Fruit fly (Drosophila melanogaster) whole organism, embryonic: ENCODE results near the gene CG6465.

Experiments
- Awh ChIP-seq: fragments of 200-800 bp; sonication (Bioruptor generic); IDR thresholded peaks from 2 replicates; pipeline ENCODE4, ENCODE4 v1.3.6; 2022; ENCODE audit warnings: missing biosample characterization, missing genetic modification characterization
- B-H2 ChIP-seq: fragments of 200-800 bp; sonication (Bioruptor generic); optimal IDR thresholded peaks from 2 replicates; lab custom pipeline; 2018; ENCODE audit warnings: missing biosample characterization, mild to moderate bottlenecking, missing genetic modification characterization
- Bdp1 ChIP-seq: fragments of 200-800 bp; sonication (Bioruptor generic); optimal IDR thresholded peaks from 3 replicates; lab custom pipeline; 2016; ENCODE audit warnings: missing biosample characterization, missing genetic modification characterization
- Bteb2 ChIP-seq: fragments of 200-800 bp; sonication (Bioruptor generic); optimal IDR thresholded peaks from 2 replicates; lab custom pipeline; 2016; ENCODE audit warnings: missing biosample characterization, missing genetic modification characterization
- CG10654 ChIP-seq: fragments of 200-800 bp; sonication (Bioruptor generic); optimal IDR thresholded peaks from 2 replicates; lab custom pipeline; 2016; ENCODE audit warnings: missing biosample characterization, missing genetic modification characterization
- CG14667 ChIP-seq: fragments of 200-800 bp; sonication (Bioruptor generic); IDR thresholded peaks from 2 replicates; pipeline ENCODE4 v1.3.6; 2022; ENCODE audit warnings: missing biosample characterization, missing genetic modification characterization
- CG1602 ChIP-seq: fragments of 200-800 bp; sonication (Bioruptor generic); optimal IDR thresholded peaks from 3 replicates; lab custom pipeline; 2016; ENCODE audit warnings: missing biosample characterization, missing genetic modification characterization
- CG1603 ChIP-seq: fragments of 200-800 bp; sonication (Bioruptor generic); optimal IDR thresholded peaks from 2 replicates; lab custom pipeline; 2019; ENCODE audit warnings: missing biosample characterization, mild to moderate bottlenecking, missing genetic modification characterization, moderate library complexity
- CG16815 ChIP-seq: fragments of 200-800 bp; sonication (Bioruptor generic); optimal IDR thresholded peaks from 3 replicates; lab custom pipeline; 2017; ENCODE audit warnings: missing biosample characterization, mild to moderate bottlenecking, missing genetic modification characterization
- CG17361 ChIP-seq: fragments of 200-800 bp; sonication (Bioruptor generic); IDR thresholded peaks from 3 replicates; pipeline ENCODE4 v1.3.6; 2022; ENCODE audit warnings: missing biosample characterization, missing genetic modification characterization
- CG2199 ChIP-seq: fragments of 200-800 bp; sonication (Bioruptor generic); IDR thresholded peaks from 3 replicates; pipeline ENCODE4 v1.3.6; 2022; ENCODE audit warnings: missing biosample characterization, missing genetic modification characterization
- CG30431 ChIP-seq: fragments of 200-800 bp; sonication (Bioruptor generic); optimal IDR thresholded peaks from 2 replicates; lab custom pipeline; 2017; ENCODE audit warnings: missing biosample characterization, missing genetic modification characterization
- CG4820 ChIP-seq: fragments of 200-800 bp; sonication (Bioruptor generic); optimal IDR thresholded peaks from 3 replicates; lab custom pipeline; 2016; ENCODE audit warnings: missing biosample characterization, missing genetic modification characterization
- CG6791 ChIP-seq: fragments of 200-800 bp; sonication (Bioruptor generic); IDR thresholded peaks from 3 replicates; pipeline ENCODE4 v1.3.6; 2022; ENCODE audit warnings: missing biosample characterization, missing genetic modification characterization; ENCODE audit not compliant: partially characterized antibody
- CG7745 ChIP-seq: fragments of 200-800 bp; sonication (Bioruptor generic); optimal IDR thresholded peaks from 2 replicates; lab custom pipeline; 2018; ENCODE audit warnings: missing biosample characterization, mild to moderate bottlenecking, missing genetic modification characterization, moderate library complexity
- CG7839 ChIP-seq: fragments of 200-800 bp; sonication (Bioruptor generic); optimal IDR thresholded peaks from 3 replicates; lab custom pipeline; 2018; ENCODE audit warnings: missing biosample characterization, mild to moderate bottlenecking, missing genetic modification characterization, moderate library complexity
- CG7963 ChIP-seq: fragments of 200-800 bp; sonication (Bioruptor generic); IDR thresholded peaks from 3 replicates; pipeline ENCODE4 v1.3.6; 2022; ENCODE audit warnings: missing biosample characterization, missing genetic modification characterization; ENCODE audit not compliant: partially characterized antibody
- CG8388 ChIP-seq: fragments of 200-800 bp; sonication (Bioruptor generic); optimal IDR thresholded peaks from 2 replicates; lab custom pipeline; 2019; ENCODE audit warnings: missing biosample characterization, mild to moderate bottlenecking, missing genetic modification characterization, moderate library complexity
- CG9932 ChIP-seq: fragments of 200-800 bp; sonication (Bioruptor generic); IDR thresholded peaks from 2 replicates; pipeline ENCODE4 v1.3.6; 2022; ENCODE audit warnings: missing biosample characterization, missing genetic modification characterization
- Dfd ChIP-seq, 2 experiments: fragments of >200 bp; optimal IDR thresholded peaks; 2 replicates each; lab custom pipeline; 2017; ENCODE audit warnings: missing biosample characterization in 2 of 2, missing genetic modification characterization in 2 of 2
- Dip2 ChIP-seq: fragments of 200-800 bp; sonication (Bioruptor generic); IDR thresholded peaks from 2 replicates; pipeline ENCODE4 v1.3.6; 2022; ENCODE audit warnings: missing biosample characterization, missing genetic modification characterization
- Dip3 ChIP-seq: fragments of 200-800 bp; sonication (Bioruptor generic); optimal IDR thresholded peaks from 3 replicates; lab custom pipeline; 2016; ENCODE audit warnings: missing biosample characterization, missing genetic modification characterization
- E2f1 ChIP-seq: fragments of 200-800 bp; sonication (Bioruptor generic); IDR thresholded peaks from 2 replicates; pipeline ENCODE4 v1.3.6; 2022; ENCODE audit warnings: missing biosample characterization, missing genetic modification characterization
- Gug ChIP-seq: fragments of 200-800 bp; sonication (Bioruptor generic); IDR thresholded peaks from 4 replicates; pipeline ENCODE4 v1.3.6; 2022; ENCODE audit warnings: missing biosample characterization, missing genetic modification characterization
- H2.0 ChIP-seq: fragments of 200-800 bp; sonication (Bioruptor generic); IDR thresholded peaks from 2 replicates; pipeline ENCODE4 v1.3.6; 2022; ENCODE audit warnings: missing biosample characterization, missing genetic modification characterization
- Hand ChIP-seq: fragments of 200-800 bp; sonication (Bioruptor generic); optimal IDR thresholded peaks from 2 replicates; lab custom pipeline; 2017; ENCODE audit warnings: mild to moderate bottlenecking, missing biosample characterization, missing genetic modification reagents, missing genetic modification characterization
- MESR4 ChIP-seq: fragments of 200-800 bp; sonication (Bioruptor generic); optimal IDR thresholded peaks from 2 replicates; lab custom pipeline; 2018; ENCODE audit warnings: missing biosample characterization, mild to moderate bottlenecking, missing genetic modification characterization, moderate library complexity
- MTF-1 ChIP-seq: fragments of 200-800 bp; sonication (Bioruptor generic); optimal IDR thresholded peaks from 2 replicates; lab custom pipeline; 2018; ENCODE audit warnings: missing biosample characterization, mild to moderate bottlenecking, missing genetic modification characterization, borderline replicate concordance
- NC2α ChIP-seq: fragments of 200-800 bp; sonication (Bioruptor generic); optimal IDR thresholded peaks from 2 replicates; lab custom pipeline; 2016; ENCODE audit warnings: missing biosample characterization, missing genetic modification characterization
- Neu2 ChIP-seq: fragments of 200-800 bp; sonication (Bioruptor generic); optimal IDR thresholded peaks from 3 replicates; lab custom pipeline; 2016; ENCODE audit warnings: missing biosample characterization, missing genetic modification characterization, borderline replicate concordance
- Opbp ChIP-seq: fragments of 200-800 bp; sonication (Bioruptor generic); IDR thresholded peaks from 3 replicates; pipeline ENCODE4 v1.3.6; 2022; ENCODE audit warnings: missing biosample characterization, missing genetic modification characterization; ENCODE audit not compliant: partially characterized antibody
- Scr ChIP-seq: fragments of 200-800 bp; sonication (Bioruptor generic); IDR thresholded peaks from 2 replicates; pipeline ENCODE4 v1.3.6; 2022; ENCODE audit warnings: missing biosample characterization, missing genetic modification characterization; ENCODE audit not compliant: partially characterized antibody
- Usf ChIP-seq: fragments of 200-800 bp; sonication (Bioruptor generic); optimal IDR thresholded peaks from 2 replicates; lab custom pipeline; 2017; ENCODE audit warnings: missing genotype, missing biosample characterization, missing genetic modification characterization
- bab2 ChIP-seq: fragments of 200-800 bp; sonication (Bioruptor generic); optimal IDR thresholded peaks from 2 replicates; lab custom pipeline; 2016; ENCODE audit warnings: missing biosample characterization, missing genetic modification characterization
- bbx ChIP-seq: fragments of 200-800 bp; sonication (Bioruptor generic); IDR thresholded peaks from 2 replicates; pipeline ENCODE4 v1.3.6; 2022; ENCODE audit warnings: missing biosample characterization, missing genetic modification characterization; ENCODE audit not compliant: partially characterized antibody
- bcd ChIP-seq: fragments of 200-800 bp; sonication (Bioruptor generic); optimal IDR thresholded peaks from 2 replicates; lab custom pipeline; 2017; ENCODE audit warnings: missing biosample characterization, mild to moderate bottlenecking, missing genetic modification characterization
- da ChIP-seq: fragments of 200-800 bp; sonication (Bioruptor generic); optimal IDR thresholded peaks from 2 replicates; lab custom pipeline; 2016; ENCODE audit warnings: missing biosample characterization, missing genetic modification characterization
- en ChIP-seq: fragments of 200-800 bp; sonication (Bioruptor generic); optimal IDR thresholded peaks from 2 replicates; lab custom pipeline; 2016; ENCODE audit warnings: missing biosample characterization, missing genetic modification characterization
- fd102C ChIP-seq: fragments of 200-800 bp; sonication (Bioruptor generic); optimal IDR thresholded peaks from 2 replicates; lab custom pipeline; 2018; ENCODE audit warnings: missing biosample characterization, mild to moderate bottlenecking, missing genetic modification characterization, moderate library complexity
- ftz-f1 ChIP-seq: fragments of 200-800 bp; sonication (Bioruptor generic); optimal IDR thresholded peaks from 2 replicates; lab custom pipeline; 2016; ENCODE audit warnings: missing biosample characterization, missing genetic modification characterization
- her ChIP-seq: fragments of 200-800 bp; sonication (Bioruptor generic); optimal IDR thresholded peaks from 2 replicates; lab custom pipeline; 2016; ENCODE audit warnings: missing biosample characterization, missing genetic modification characterization
- jing ChIP-seq: fragments of 200-800 bp; sonication (Bioruptor generic); optimal IDR thresholded peaks from 2 replicates; lab custom pipeline; 2018; ENCODE audit warnings: missing biosample characterization, mild to moderate bottlenecking, missing genetic modification characterization
- klu ChIP-seq: fragments of 200-800 bp; sonication (Bioruptor generic); IDR thresholded peaks from 2 replicates; pipeline ENCODE4 v1.3.6; 2022; ENCODE audit warnings: missing biosample characterization, missing genetic modification characterization
- nerfin-2 ChIP-seq: fragments of 200-800 bp; sonication (Bioruptor generic); IDR thresholded peaks from 2 replicates; pipeline ENCODE4 v1.3.6; 2022; ENCODE audit warnings: missing biosample characterization, missing genetic modification characterization; ENCODE audit not compliant: partially characterized antibody
- pho ChIP-seq: fragments of 200-800 bp; sonication (Bioruptor generic); optimal IDR thresholded peaks from 2 replicates; lab custom pipeline; 2016; ENCODE audit warnings: missing biosample characterization, missing genetic modification characterization
- pnt ChIP-seq: fragments of 200-800 bp; sonication (Bioruptor generic); optimal IDR thresholded peaks from 3 replicates; lab custom pipeline; 2016; ENCODE audit warnings: missing biosample characterization, missing genetic modification characterization
- sim ChIP-seq: fragments of 200-800 bp; sonication (Bioruptor generic); IDR thresholded peaks from 2 replicates; pipeline ENCODE4 v1.3.6; 2022; ENCODE audit warnings: missing biosample characterization, missing genetic modification characterization
- slp2 ChIP-seq: fragments of 200-800 bp; sonication (Bioruptor generic); optimal IDR thresholded peaks from 2 replicates; lab custom pipeline; 2016; ENCODE audit warnings: missing biosample characterization, missing genetic modification characterization
- stwl ChIP-seq: fragments of 200-800 bp; sonication (Bioruptor generic); optimal IDR thresholded peaks from 3 replicates; lab custom pipeline; 2018; ENCODE audit warnings: missing biosample characterization, mild to moderate bottlenecking, missing genetic modification characterization, moderate library complexity
- usp ChIP-seq: fragments of >200 bp; optimal IDR thresholded peaks from 2 replicates; lab custom pipeline; 2017; ENCODE audit warnings: missing biosample characterization, missing genetic modification characterization
- zen ChIP-seq: fragments of 200-800 bp; sonication (Bioruptor generic); optimal IDR thresholded peaks from 3 replicates; lab custom pipeline; 2018; ENCODE audit warnings: missing biosample characterization, mild to moderate bottlenecking, missing genetic modification characterization, moderate library complexity

The CG6465 gene

dm6 chr3R:10636028-10636427, 41.0 kb downstream of the CG6465 start (continued):
- no peak for TF ChIP-seq bbx (GFP tag; lab: Robert Waterston, UW)
- no peak for TF ChIP-seq usp (GFP tag; lab: Kevin White, UChicago)
- no peak for TF ChIP-seq Usf (GFP tag; lab: Kevin White, UChicago)
- TF ChIP-seq CG4820 (GFP tag; lab: Kevin White, UChicago), result peak; percentile 45
- no peak for TF ChIP-seq CG9932 (GFP tag; lab: Robert Waterston, UW)
- TF ChIP-seq Awh (GFP tag; lab: Robert Waterston, UW), result peak; percentile 76
- no peak for TF ChIP-seq NC2α (GFP tag; lab: Kevin White, UChicago)
- no peak for TF ChIP-seq en
- TF ChIP-seq fd102C (GFP tag; lab: Kevin White, UChicago), result no peak
- TF ChIP-seq da (GFP tag; lab: Kevin White, UChicago), result no peak
- TF ChIP-seq Dfd (GFP tag; optimal IDR thresholded peaks at IDR 0.05; lab: Kevin White, UChicago), result no peak
- TF ChIP-seq CG30431, result no peak
- no peak for TF ChIP-seq Opbp (GFP tag; lab: Robert Waterston, UW)
- TF ChIP-seq ftz-f1 (GFP tag; lab: Kevin White, UChicago), result no peak
- no peak for TF ChIP-seq Dip3 (GFP tag; lab: Kevin White, UChicago)
- no peak for TF ChIP-seq her
- peak; percentile 80 for TF ChIP-seq CG1603 (tag; lab: Kevin White, UChicago)
- TF ChIP-seq MESR4 (GFP tag; lab: Kevin White, UChicago), result no peak
- TF ChIP-seq Bdp1 (GFP tag; lab: Kevin White, UChicago), result no peak
- no peak for TF ChIP-seq nerfin-2 (GFP tag; lab: Robert Waterston, UW)
- peak; percentile 43 for TF ChIP-seq CG8388
- TF ChIP-seq Hand (GFP tag; lab: Kevin White, UChicago), result no peak
- TF ChIP-seq pnt, result peak; percentile 11
- TF ChIP-seq CG7839 (tag; lab: Kevin White, UChicago), result peak; percentile 70
- TF ChIP-seq Dip2 (GFP tag; lab: Robert Waterston, UW), result no peak
- TF ChIP-seq Bteb2 (GFP tag; lab: Kevin White, UChicago), result no peak
- no peak for TF ChIP-seq CG1602
- no peak for TF ChIP-seq CG6791 (GFP tag; lab: Robert Waterston, UW)
- peak; percentile 21 for TF ChIP-seq stwl (tag; lab: Kevin White, UChicago)
- TF ChIP-seq zen, result peak; percentile 29
- TF ChIP-seq H2.0, result no peak
- peak; percentile 10 for TF ChIP-seq bcd
- TF ChIP-seq MTF-1 (GFP tag; lab: Kevin White, UChicago), result no peak
- no peak for TF ChIP-seq klu (GFP tag; lab: Robert Waterston, UW)
- TF ChIP-seq Gug, result no peak; the same call in 3 of the 4 replicates
- peak; percentile 23 for TF ChIP-seq CG10654 (GFP tag; lab: Kevin White, UChicago)
- TF ChIP-seq B-H2 (GFP tag; lab: Kevin White, UChicago), result no peak
- TF ChIP-seq CG7745 (tag; lab: Kevin White, UChicago), result no peak
- peak; percentile 58 for TF ChIP-seq E2f1 (GFP tag; lab: Robert Waterston, UW)
- TF ChIP-seq Scr, result no peak
- TF ChIP-seq sim (GFP tag; lab: Robert Waterston, UW), result peak; percentile 67
- TF ChIP-seq CG2199, result 0 out of 3 replicates have a peak, but pooled peaks have one; percentile 30
- TF ChIP-seq CG7963 (GFP tag; lab: Robert Waterston, UW), result no peak
- TF ChIP-seq jing (GFP tag; lab: Kevin White, UChicago), result no peak
- TF ChIP-seq bab2, result peak; percentile 14
- TF ChIP-seq Neu2 (GFP tag; lab: Kevin White, UChicago), result no peak
- no peak for TF ChIP-seq pho (GFP tag; lab: Kevin White, UChicago)
- no peak for TF ChIP-seq slp2
- TF ChIP-seq CG17361 (GFP tag; lab: Robert Waterston, UW), result peak; percentile 56
- 0 out of 2 replicates have a peak, but pooled peaks have one; percentile 22 for TF ChIP-seq CG14667 (GFP tag; lab: Robert Waterston, UW)
- no peak for TF ChIP-seq CG16815 (GFP tag; lab: Kevin White, UChicago)
